Worm (Caenorhabditis elegans) whole organism, L4 larva: ENCODE results near the gene ZC239.6.
"Not testable (repeated sequence)": the region's sequence is repeated elsewhere in the genome, so short reads cannot be mapped to it uniquely, and the experiment has no call there.

Source experiments
- F44E2.7 ChIP-seq: fragments of 200-800 bp; sonication (Bioruptor generic); IDR thresholded peaks from 2 replicates; pipeline ENCODE4 v2.1.2; 2022; ENCODE audit warnings: missing genetic modification characterization, missing compliant biosample characterization
- F49E8.2 ChIP-seq: sonication (generic microtip); optimal IDR thresholded peaks from 2 replicates; lab custom pipeline; 2016; ENCODE audit warnings: missing compliant biosample characterization, mild to moderate bottlenecking, missing genetic modification characterization, borderline replicate concordance
- aha-1 ChIP-seq: fragments of 150-350 bp; peaks from one replicate; lab custom pipeline; 2014; ENCODE audit warnings: missing biosample characterization, missing genetic modification characterization
- aly-2 ChIP-seq: sonication (generic microtip); optimal IDR thresholded peaks from 2 replicates; lab custom pipeline; 2018; ENCODE audit warnings: missing biosample characterization, missing genetic modification characterization
- ama-1 ChIP-seq: fragments of 150-350 bp; optimal IDR thresholded peaks from 2 replicates; lab custom pipeline; 2014; ENCODE audit warnings: inconsistent platforms, mixed read lengths
- attf-4 ChIP-seq: sonication (generic microtip); optimal IDR thresholded peaks from 3 replicates; lab custom pipeline; 2017; ENCODE audit warnings: missing biosample characterization, missing genetic modification characterization
- ceh-32 ChIP-seq: sonication (generic microtip); optimal IDR thresholded peaks from 2 replicates; lab custom pipeline; 2016; ENCODE audit warnings: mild to moderate bottlenecking, missing genetic modification characterization, missing compliant biosample characterization; ENCODE audit not compliant: poor library complexity
- ceh-62 ChIP-seq: sonication (generic microtip); optimal IDR thresholded peaks from 2 replicates; lab custom pipeline; 2017; ENCODE audit warnings: missing biosample characterization, missing genetic modification characterization
- daf-16 ChIP-seq, 3 experiments: sonication (generic microtip); optimal IDR thresholded peaks; 2 replicates each; lab custom pipeline; 2016 to 2017; ENCODE audit warnings: missing genetic modification characterization in 3 of 3, missing genetic modification reagents in 3 of 3, mild to moderate bottlenecking in 2 of 3, missing compliant biosample characterization in 2 of 3, missing biosample characterization in 1 of 3, moderate library complexity in 1 of 3
- daf-8 ChIP-seq: fragments of 200-800 bp; sonication (Bioruptor generic); IDR thresholded peaks from 2 replicates; pipeline ENCODE4 v1.3.6; 2022; ENCODE audit warnings: missing genetic modification characterization, missing compliant biosample characterization
- dmd-6 ChIP-seq: fragments of 200-800 bp; sonication (Bioruptor generic); IDR thresholded peaks from 2 replicates; pipeline ENCODE4 v1.3.6; 2022; ENCODE audit warnings: missing genetic modification reagents, missing genetic modification characterization, missing compliant biosample characterization
- dmd-9 ChIP-seq: fragments of 200-800 bp; sonication (Bioruptor generic); IDR thresholded peaks from 2 replicates; pipeline ENCODE4 v1.3.6; 2022; ENCODE audit warnings: missing genetic modification reagents, missing genetic modification characterization, missing compliant biosample characterization
- egl-27 ChIP-seq: sonication (generic microtip); optimal IDR thresholded peaks from 3 replicates; lab custom pipeline; 2017; ENCODE audit warnings: missing biosample characterization, missing genetic modification reagents, missing genetic modification characterization
- fos-1 ChIP-seq: fragments of 150-350 bp; optimal IDR thresholded peaks from 2 replicates; lab custom pipeline; 2014; ENCODE audit warnings: missing biosample characterization, missing genetic modification characterization
- hlh-11 ChIP-seq: fragments of 200-800 bp; sonication (Bioruptor generic); optimal IDR thresholded peaks from 2 replicates; lab custom pipeline; 2018; ENCODE audit warnings: mild to moderate bottlenecking, missing genetic modification characterization, missing compliant biosample characterization
- hlh-30 ChIP-seq: sonication (generic microtip); optimal IDR thresholded peaks from 2 replicates; lab custom pipeline; 2017; ENCODE audit warnings: antibody characterized with exemption, mild to moderate bottlenecking, missing genetic modification characterization, missing compliant biosample characterization; ENCODE audit not compliant: insufficient read depth
- hmg-1.1 ChIP-seq: fragments of 200-800 bp; sonication (Bioruptor generic); IDR thresholded peaks from 2 replicates; pipeline ENCODE4 v1.3.6; 2022; ENCODE audit warnings: missing genetic modification reagents, missing genetic modification characterization, missing compliant biosample characterization
- lim-7 ChIP-seq: fragments of 200-800 bp; sonication (Bioruptor generic); IDR thresholded peaks from 2 replicates; pipeline ENCODE4 v1.3.6; 2022; ENCODE audit warnings: missing genetic modification characterization, missing compliant biosample characterization
- lin-1 ChIP-seq: fragments of 200-800 bp; sonication (Bioruptor generic); IDR thresholded peaks from 2 replicates; pipeline ENCODE4 v1.3.6; 2022; ENCODE audit warnings: missing genetic modification reagents, missing genetic modification characterization, missing compliant biosample characterization
- lir-3 ChIP-seq: sonication (generic microtip); optimal IDR thresholded peaks from 2 replicates; lab custom pipeline; 2016; ENCODE audit warnings: mild to moderate bottlenecking, missing genetic modification characterization, missing compliant biosample characterization
- madf-5 ChIP-seq, 2 experiments: fragments of 200-800 bp; sonication (Bioruptor generic); IDR thresholded peaks; 2 replicates each; pipeline ENCODE4 v1.3.6; 2022; ENCODE audit warnings: missing compliant biosample characterization in 2 of 2, missing genetic modification characterization in 2 of 2
- mdt-29 ChIP-seq: fragments of 200-800 bp; sonication (Bioruptor generic); IDR thresholded peaks from 2 replicates; pipeline ENCODE4 v1.3.6; 2022; ENCODE audit warnings: missing genetic modification reagents, missing genetic modification characterization, missing compliant biosample characterization
- mes-2 ChIP-seq: sonication (generic microtip); optimal IDR thresholded peaks from 2 replicates; lab custom pipeline; 2016; ENCODE audit warnings: missing genotype, mild to moderate bottlenecking, missing genetic modification characterization, missing compliant biosample characterization; ENCODE audit not compliant: poor library complexity, severe bottlenecking
- mxl-3 ChIP-seq: fragments of 200-800 bp; sonication (Bioruptor generic); optimal IDR thresholded peaks from 2 replicates; lab custom pipeline; 2018; ENCODE audit warnings: mild to moderate bottlenecking, missing genetic modification characterization, missing compliant biosample characterization
- nhr-102 ChIP-seq: sonication (generic microtip); optimal IDR thresholded peaks from 2 replicates; lab custom pipeline; 2016; ENCODE audit warnings: mild to moderate bottlenecking, missing genetic modification characterization, moderate library complexity, missing compliant biosample characterization
- nhr-42 ChIP-seq: fragments of 200-800 bp; sonication (Bioruptor generic); IDR thresholded peaks from 2 replicates; pipeline ENCODE4 v1.3.6; 2022; ENCODE audit warnings: missing genetic modification characterization, missing compliant biosample characterization
- pha-4 ChIP-seq, 2 experiments: fragments of 150-350 bp in 1 of 2; fragments of 200-800 bp in 1 of 2; sonication (Bioruptor generic) in 1 of 2; IDR thresholded peaks in 1 of 2; optimal IDR thresholded peaks in 1 of 2; 2 replicates each; pipeline versions ENCODE4 v1.3.6 to Lab custom; 2014 to 2022; ENCODE audit warnings: missing genetic modification characterization in 2 of 2, missing genetic modification reagents in 2 of 2, missing biosample characterization in 1 of 2, missing compliant biosample characterization in 1 of 2
- rbr-2 ChIP-seq: sonication (generic microtip); optimal IDR thresholded peaks from 2 replicates; lab custom pipeline; 2016; ENCODE audit warnings: missing genotype, missing genetic modification characterization, missing compliant biosample characterization
- set-16 ChIP-seq: fragments of 200-800 bp; sonication (Bioruptor generic); IDR thresholded peaks from 2 replicates; pipeline ENCODE4 v1.3.6; 2022; ENCODE audit warnings: missing genetic modification reagents, missing genetic modification characterization, missing compliant biosample characterization
- spr-3 ChIP-seq: fragments of 200-800 bp; sonication (Bioruptor generic); optimal IDR thresholded peaks from 2 replicates; lab custom pipeline; 2018; ENCODE audit warnings: mild to moderate bottlenecking, missing genetic modification characterization, missing compliant biosample characterization
- tag-97 ChIP-seq: fragments of 200-800 bp; sonication (Bioruptor generic); IDR thresholded peaks from 2 replicates; pipeline ENCODE4 v1.3.6; 2022; ENCODE audit warnings: missing genetic modification characterization, missing compliant biosample characterization
- vab-7 ChIP-seq: fragments of 200-800 bp; sonication (Bioruptor generic); IDR thresholded peaks from 2 replicates; pipeline ENCODE4 v1.3.6; 2022; ENCODE audit warnings: missing genetic modification reagents, missing genetic modification characterization, missing compliant biosample characterization
- zag-1 ChIP-seq: fragments of 150-350 bp; optimal IDR thresholded peaks from 2 replicates; lab custom pipeline; 2014; ENCODE audit warnings: missing biosample characterization, missing genetic modification characterization
- zfp-2 ChIP-seq: sonication (generic microtip); optimal IDR thresholded peaks from 2 replicates; lab custom pipeline; 2016; ENCODE audit warnings: mild to moderate bottlenecking, missing genetic modification characterization, missing compliant biosample characterization

Gene ZC239.6

DNA sequence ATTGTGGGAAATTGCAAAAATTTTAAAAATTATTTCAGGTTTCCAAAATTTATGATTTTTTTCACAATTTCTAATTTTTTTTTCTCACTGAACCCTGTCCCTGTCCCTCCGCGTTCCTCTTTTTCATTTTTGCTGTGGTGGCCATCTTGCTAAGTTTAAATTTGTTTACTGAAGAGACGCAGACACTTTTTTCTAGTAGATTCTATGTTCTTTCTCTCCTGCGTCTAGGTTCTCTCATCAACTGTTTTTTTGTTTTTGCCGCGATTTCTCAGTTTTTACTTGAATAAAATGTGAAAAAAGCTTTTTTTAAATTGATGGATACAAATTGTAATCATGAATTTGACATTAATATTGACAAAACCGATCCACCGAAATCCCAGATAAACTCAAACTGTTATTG, at the start of gene ZC239.6:
Gene ZC239.6, plus strand, starts transcription at position 381 of the 400 bp plus-strand sequence.
- TF ChIP-seq pha-4 (GFP tag; IDR thresholded peaks at IDR 0.05; lab: Robert Waterston, UW) (no peak), pha-4 (tag; optimal IDR thresholded peaks at IDR 0.05; lab: Kevin White, UChicago) (peak; percentile 22), daf-8 (GFP tag; lab: Robert Waterston, UW) (no peak), fos-1 (tag; lab: Kevin White, UChicago) (no peak), rbr-2 (tag; lab: Kevin White, UChicago) (peak; percentile 32), hlh-30 (tag; lab: Kevin White, UChicago) (peak; percentile 9), F44E2.7 (GFP tag; lab: Robert Waterston, UW) (no peak), daf-16 (GFP tag; optimal IDR thresholded peaks at IDR 0.05; lab: Kevin White, UChicago) (peak in 1 of 2 experiments; percentile 68), daf-16 (tag; optimal IDR thresholded peaks at IDR 0.05; lab: Kevin White, UChicago) (no peak), mes-2 (tag; lab: Kevin White, UChicago) (no peak), hlh-11 (peak; percentile 35), hmg-1.1 (GFP tag; lab: Robert Waterston, UW) (0 out of 2 replicates have a peak, but pooled peaks have one; percentile 22)

DNA sequence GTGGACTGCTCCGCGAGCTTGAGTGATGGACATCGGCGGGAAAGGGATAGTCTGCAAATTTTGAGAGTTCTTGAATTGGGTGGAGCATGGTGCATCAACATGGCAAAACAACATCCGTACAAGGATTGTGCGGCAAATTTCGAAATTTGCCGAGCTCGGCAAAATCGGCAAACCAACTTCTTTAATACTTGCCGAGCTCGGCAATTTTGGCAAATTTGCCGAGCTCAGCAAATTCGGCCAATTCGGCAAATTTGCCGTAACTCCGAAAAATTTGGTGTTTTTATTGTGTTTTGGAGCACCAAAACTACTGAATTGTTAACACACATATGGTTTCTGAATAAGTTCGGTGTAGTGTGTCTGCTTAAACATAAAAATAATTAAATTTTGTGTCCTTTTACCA, 39.3 kb upstream of the ZC239.6 start, which contains the start of gene fbxc-55:
Gene fbxc-55, minus strand, starts transcription at position 101 of the 400 bp plus-strand sequence.
- TF ChIP-seq aly-2 (tag; lab: Kevin White, UChicago) (no peak), rbr-2 (tag; lab: Kevin White, UChicago) (no peak), ceh-32 (tag; lab: Kevin White, UChicago) (no peak), lin-1 (no peak), lim-7 (GFP tag; lab: Robert Waterston, UW) (no peak), nhr-42 (GFP tag; lab: Robert Waterston, UW) (no peak), dmd-9 (GFP tag; lab: Robert Waterston, UW) (no peak), tag-97 (GFP tag; lab: Robert Waterston, UW) (no peak), set-16 (no peak)
- TF ChIP-seq, all 104 proteins: peak for 0

ce11 chrII:3172176-3172575, 37.3 kb upstream of the ZC239.6 start, which contains the start of gene Y27F2A.10:
Gene Y27F2A.10 (minus strand): TSS chrII:3172276.
- TF ChIP-seq dmd-6 (GFP tag; lab: Robert Waterston, UW) (no peak), mdt-29 (no peak), zag-1 (tag; lab: Kevin White, UChicago) (no peak), madf-5 (GFP tag; IDR thresholded peaks at IDR 0.05; lab: Robert Waterston, UW) (no peak), vab-7 (GFP tag; lab: Robert Waterston, UW) (no peak), attf-4 (tag; lab: Kevin White, UChicago) (no peak), aly-2 (tag; lab: Kevin White, UChicago) (no peak), ceh-62 (tag; lab: Kevin White, UChicago) (no peak), zfp-2 (tag; lab: Kevin White, UChicago) (no peak), nhr-102 (no peak), F49E8.2 (tag; lab: Kevin White, UChicago) (no peak), lir-3 (tag; lab: Kevin White, UChicago) (no peak), aha-1 (tag; lab: Kevin White, UChicago) (no peak), mxl-3 (no peak), egl-27 (tag; lab: Kevin White, UChicago) (no peak)

DNA sequence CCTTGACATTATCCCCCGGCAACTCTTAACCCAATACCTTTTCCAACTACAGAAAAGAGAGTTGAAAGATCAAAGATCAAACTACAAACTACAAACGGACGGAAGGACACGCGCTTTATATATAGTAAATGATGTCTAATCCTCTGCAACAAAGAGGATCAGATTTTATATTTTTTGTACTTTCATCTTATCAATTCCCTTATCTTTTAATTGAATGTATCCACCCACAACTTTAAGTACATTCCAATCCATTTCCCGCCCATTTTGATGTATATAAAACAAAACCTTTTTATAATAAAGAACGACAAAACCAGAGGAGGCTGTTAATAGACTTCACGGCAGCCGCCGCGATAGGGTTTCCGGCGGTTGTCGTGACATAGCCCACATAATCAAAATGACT, 31.8 kb upstream of the ZC239.6 start, which contains the start of gene sri-40:
Gene sri-40, plus strand, starts transcription at position 301 of the 400 bp plus-strand sequence.
- not testable (repeated sequence) for TF ChIP-seq spr-3 (GFP tag; lab: Kevin White, UChicago); ama-1 (lab: Kevin White, UChicago); hmg-1.1 (GFP tag; lab: Robert Waterston, UW)
- TF ChIP-seq, all 104 proteins: peak for 0; not testable (repeated sequence) for 104
